Fruit fly (Drosophila melanogaster) whole organism, wandering third instar larva: ENCODE data around the gene CG13842.

Experiments
- Abd-B ChIP-seq: fragments of >200 bp; optimal IDR thresholded peaks from 2 replicates; lab custom pipeline; 2017; ENCODE audit warnings: missing biosample characterization, missing genetic modification characterization
- CG9705 ChIP-seq: fragments of 200-800 bp; sonication (Bioruptor generic); optimal IDR thresholded peaks from 2 replicates; lab custom pipeline; 2018; ENCODE audit warnings: missing biosample characterization, mild to moderate bottlenecking, missing genetic modification characterization
- CrebA ChIP-seq: fragments of 200-800 bp; sonication (Bioruptor generic); optimal IDR thresholded peaks from 2 replicates; lab custom pipeline; 2016; ENCODE audit warnings: missing biosample characterization, mild to moderate bottlenecking, missing genetic modification characterization, borderline replicate concordance
- Dif ChIP-seq: fragments of 200-275, 200-300 bp; sonication (Bioruptor generic); optimal IDR thresholded peaks from 2 replicates; lab custom pipeline; 2018; ENCODE audit warnings: missing biosample characterization, missing genetic modification characterization; ENCODE audit not compliant: partially characterized antibody
- HLH106 ChIP-seq: fragments of 200-800 bp; optimal IDR thresholded peaks from 3 replicates; lab custom pipeline; 2019; ENCODE audit warnings: missing biosample characterization, mild to moderate bottlenecking, missing genetic modification characterization, moderate library complexity
- Hnf4 ChIP-seq: fragments of 200-800 bp; sonication (Bioruptor generic); optimal IDR thresholded peaks from 2 replicates; lab custom pipeline; 2016; ENCODE audit warnings: missing biosample characterization, mild to moderate bottlenecking, missing genetic modification characterization
- Hr78 ChIP-seq: fragments of >200 bp; optimal IDR thresholded peaks from 2 replicates; lab custom pipeline; 2017; ENCODE audit warnings: missing biosample characterization, missing genetic modification characterization
- Hr83 ChIP-seq: fragments of 200-300 bp; sonication (Bioruptor generic); optimal IDR thresholded peaks from 2 replicates; lab custom pipeline; 2016; ENCODE audit warnings: missing biosample characterization, mild to moderate bottlenecking, missing genetic modification characterization, moderate library complexity; ENCODE audit not compliant: poor library complexity, severe bottlenecking
- Jra ChIP-seq: sonication (Bioruptor generic); optimal IDR thresholded peaks from 2 replicates; lab custom pipeline; 2016; ENCODE audit warnings: missing biosample characterization, missing genetic modification characterization
- Mio ChIP-seq: sonication (Bioruptor generic); optimal IDR thresholded peaks from 2 replicates; lab custom pipeline; 2016; ENCODE audit warnings: missing biosample characterization, missing genetic modification characterization
- N ChIP-seq: fragments of >200 bp; optimal IDR thresholded peaks from 2 replicates; lab custom pipeline; 2018; ENCODE audit warnings: missing biosample characterization, missing external identifiers, missing genetic modification characterization
- OdsH ChIP-seq: fragments of 200-800 bp; sonication (Bioruptor generic); optimal IDR thresholded peaks from 2 replicates; lab custom pipeline; 2016; ENCODE audit warnings: missing biosample characterization, mild to moderate bottlenecking, missing genetic modification characterization
- Rel ChIP-seq, 2 experiments: fragments of 200-800 bp; sonication (Bioruptor generic) in 1 of 2; optimal IDR thresholded peaks; 2 replicates in 1 of 2; 3 replicates in 1 of 2; lab custom pipeline; 2016 to 2019; ENCODE audit warnings: mild to moderate bottlenecking in 2 of 2, missing biosample characterization in 2 of 2, missing genetic modification characterization in 2 of 2, moderate library complexity in 1 of 2
- Sp1 ChIP-seq: fragments of 200-800 bp; sonication (Bioruptor generic); optimal IDR thresholded peaks from 3 replicates; lab custom pipeline; 2019; ENCODE audit warnings: missing biosample characterization, mild to moderate bottlenecking, missing genetic modification characterization, moderate library complexity
- Vsx2 ChIP-seq: fragments of 200-300, 225-300 bp; sonication (Bioruptor generic); optimal IDR thresholded peaks from 2 replicates; lab custom pipeline; 2018; ENCODE audit warnings: missing biosample characterization, missing genetic modification characterization; ENCODE audit not compliant: partially characterized antibody
- br ChIP-seq: fragments of 200-800 bp; sonication (Bioruptor generic); optimal IDR thresholded peaks from 2 replicates; lab custom pipeline; 2016; ENCODE audit warnings: missing biosample characterization, missing genetic modification characterization
- brk ChIP-seq: fragments of 200-800 bp; sonication (Bioruptor generic); optimal IDR thresholded peaks from 2 replicates; lab custom pipeline; 2016; ENCODE audit warnings: missing biosample characterization, mild to moderate bottlenecking, missing genetic modification characterization
- dl ChIP-seq, 2 experiments: fragments of 175-275, 200-275 bp in 1 of 2; fragments of 200-275 bp in 1 of 2; sonication (Bioruptor generic); optimal IDR thresholded peaks; lab custom pipeline; 2018; ENCODE audit warnings: mild to moderate bottlenecking in 2 of 2, missing biosample characterization in 2 of 2, missing genetic modification characterization in 2 of 2, moderate library complexity in 2 of 2; ENCODE audit not compliant: partially characterized antibody in 2 of 2, insufficient read depth in 1 of 2
- dmrt93B ChIP-seq: fragments of 200-800 bp; sonication (Bioruptor generic); optimal IDR thresholded peaks from 2 replicates; lab custom pipeline; 2018; ENCODE audit warnings: missing biosample characterization, mild to moderate bottlenecking, missing genetic modification characterization
- dsf ChIP-seq: sonication (Bioruptor generic); optimal IDR thresholded peaks from 2 replicates; lab custom pipeline; 2016; ENCODE audit warnings: missing biosample characterization, missing genetic modification characterization, borderline replicate concordance
- ey ChIP-seq: fragments of 200-800 bp; sonication (Bioruptor generic); optimal IDR thresholded peaks from 2 replicates; lab custom pipeline; 2016; ENCODE audit warnings: missing biosample characterization, missing genetic modification characterization
- foxo ChIP-seq, 2 experiments: fragments of 200-800 bp; sonication (Bioruptor generic); optimal IDR thresholded peaks; 2 replicates in 1 of 2; 3 replicates in 1 of 2; lab custom pipeline; 2016 to 2017; ENCODE audit warnings: missing biosample characterization in 2 of 2, missing genetic modification characterization in 2 of 2
- h ChIP-seq: fragments of 200-800 bp; sonication (Bioruptor generic); optimal IDR thresholded peaks from 3 replicates; lab custom pipeline; 2016; ENCODE audit warnings: missing biosample characterization, mild to moderate bottlenecking, missing genetic modification characterization
- jim ChIP-seq: fragments of 175-275, 200-325 bp; sonication (Bioruptor generic); optimal IDR thresholded peaks from 2 replicates; lab custom pipeline; 2016; ENCODE audit warnings: missing biosample characterization, mild to moderate bottlenecking, missing genetic modification characterization
- lola ChIP-seq: fragments of >200 bp; optimal IDR thresholded peaks from 2 replicates; lab custom pipeline; 2017; ENCODE audit warnings: missing biosample characterization, missing genetic modification characterization
- pan ChIP-seq: fragments of >200 bp; optimal IDR thresholded peaks from 2 replicates; lab custom pipeline; 2017
- psq ChIP-seq: fragments of 200-800 bp; sonication (Bioruptor generic); optimal IDR thresholded peaks from 3 replicates; lab custom pipeline; 2017; ENCODE audit warnings: missing biosample characterization, mild to moderate bottlenecking, missing genetic modification characterization, moderate library complexity
- rgr ChIP-seq: fragments of 200-800 bp; sonication (Bioruptor generic); optimal IDR thresholded peaks from 3 replicates; lab custom pipeline; 2016; ENCODE audit warnings: missing biosample characterization, mild to moderate bottlenecking, missing genetic modification characterization
- sage ChIP-seq: fragments of 200-800 bp; sonication (Bioruptor generic); optimal IDR thresholded peaks from 2 replicates; lab custom pipeline; 2016; ENCODE audit warnings: missing biosample characterization, mild to moderate bottlenecking, missing genetic modification characterization
- sv ChIP-seq: fragments of 200-800 bp; sonication (Bioruptor generic); optimal IDR thresholded peaks from 3 replicates; lab custom pipeline; 2016; ENCODE audit warnings: missing biosample characterization, missing genetic modification characterization
- tai ChIP-seq: sonication (Bioruptor generic); optimal IDR thresholded peaks from 2 replicates; lab custom pipeline; 2016; ENCODE audit warnings: missing biosample characterization, missing genetic modification characterization
- usp ChIP-seq: fragments of >200 bp; optimal IDR thresholded peaks from 2 replicates; lab custom pipeline; 2017; ENCODE audit warnings: missing biosample characterization, missing genetic modification characterization

Gene CG13842

DNA sequence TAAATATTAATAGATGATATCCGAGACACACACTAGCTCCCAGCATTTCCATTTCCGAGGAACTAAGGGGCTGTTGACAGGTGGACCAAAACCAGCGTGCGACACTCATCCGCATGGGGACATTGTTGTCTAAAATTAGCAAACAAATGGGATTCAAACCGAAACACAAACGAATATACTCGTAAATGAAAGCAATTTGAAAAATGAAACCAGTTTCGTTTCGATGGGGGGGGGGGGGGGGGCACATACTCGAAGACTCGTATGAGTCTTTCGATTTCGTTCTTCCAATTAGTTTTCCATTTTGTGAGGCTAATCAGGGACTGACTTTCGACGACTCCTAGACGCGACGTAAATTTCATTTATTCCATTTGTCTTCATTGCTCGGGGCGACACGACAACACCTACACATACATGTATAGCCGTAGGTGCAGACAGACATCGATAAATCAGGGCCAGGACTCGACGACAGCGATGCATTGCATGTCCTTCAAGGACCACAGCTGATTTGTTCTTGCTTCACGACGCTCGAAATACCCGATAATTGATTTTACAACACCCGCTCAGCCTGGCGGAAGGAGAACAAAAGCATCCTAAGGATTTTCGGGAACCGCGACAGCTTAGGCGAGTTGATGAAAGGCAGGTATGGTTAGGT lies 34.3 kb downstream of the CG13842 start:
- no peak for TF ChIP-seq pan (lab: Kevin White, UChicago)
- TF ChIP-seq CrebA (GFP tag; lab: Kevin White, UChicago): no peak
- no peak for TF ChIP-seq Dif
- TF ChIP-seq Abd-B: no peak
- no peak for TF ChIP-seq usp (GFP tag; lab: Kevin White, UChicago)
- TF ChIP-seq N: no peak
- TF ChIP-seq Mio (GFP tag; lab: Kevin White, UChicago): no peak
- TF ChIP-seq HLH106 (tag; lab: Kevin White, UChicago): no peak
- no peak for TF ChIP-seq h (GFP tag; lab: Kevin White, UChicago)
- no peak for TF ChIP-seq CG9705 (GFP tag; lab: Kevin White, UChicago)
- TF ChIP-seq Hnf4 (GFP tag; lab: Kevin White, UChicago): no peak
- TF ChIP-seq Sp1 (GFP tag; lab: Kevin White, UChicago): no peak
- no peak for TF ChIP-seq Jra (GFP tag; lab: Kevin White, UChicago)
- no peak for TF ChIP-seq Hr78 (GFP tag; lab: Kevin White, UChicago)
- no peak for TF ChIP-seq OdsH (GFP tag; lab: Kevin White, UChicago)
- no peak for TF ChIP-seq rgr
- no peak for TF ChIP-seq dsf (GFP tag; lab: Kevin White, UChicago)
- TF ChIP-seq br: no peak

DNA sequence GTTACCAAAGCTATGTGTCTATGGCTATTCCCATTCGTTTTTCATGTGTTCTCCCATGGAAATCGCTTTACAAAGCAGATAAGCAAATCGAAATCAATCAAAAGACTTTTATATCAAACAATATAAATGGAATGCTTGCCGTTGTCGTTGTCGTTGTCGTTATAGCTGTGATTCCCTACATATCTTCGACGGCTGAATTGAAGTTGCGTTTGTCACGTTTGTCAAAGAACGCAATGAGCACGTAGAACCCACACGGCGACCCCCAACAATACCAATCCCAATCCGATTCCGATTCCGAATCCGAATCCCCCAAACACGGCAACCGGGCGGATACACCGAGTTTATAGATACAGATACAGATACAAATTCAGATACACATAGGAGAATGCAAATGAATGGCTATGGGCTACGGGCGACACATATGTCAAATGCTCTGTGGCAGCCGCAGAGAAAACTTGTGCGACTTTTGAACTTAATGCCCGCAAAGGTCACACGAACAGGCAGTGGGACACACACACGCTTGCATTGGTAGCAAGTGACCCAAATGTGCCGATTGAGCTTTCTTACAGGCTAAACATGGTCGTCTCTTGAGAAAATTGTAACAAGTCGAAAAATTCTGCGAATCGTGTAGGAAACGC lies 37.2 kb downstream of the CG13842 start:
- TF ChIP-seq Rel (GFP tag; optimal IDR thresholded peaks at IDR 0.05; lab: Kevin White, UChicago): no peak
- peak; percentile 0 for TF ChIP-seq Rel (tag; optimal IDR thresholded peaks at IDR 0.05; lab: Kevin White, UChicago)
- TF ChIP-seq Vsx2: no peak

DNA sequence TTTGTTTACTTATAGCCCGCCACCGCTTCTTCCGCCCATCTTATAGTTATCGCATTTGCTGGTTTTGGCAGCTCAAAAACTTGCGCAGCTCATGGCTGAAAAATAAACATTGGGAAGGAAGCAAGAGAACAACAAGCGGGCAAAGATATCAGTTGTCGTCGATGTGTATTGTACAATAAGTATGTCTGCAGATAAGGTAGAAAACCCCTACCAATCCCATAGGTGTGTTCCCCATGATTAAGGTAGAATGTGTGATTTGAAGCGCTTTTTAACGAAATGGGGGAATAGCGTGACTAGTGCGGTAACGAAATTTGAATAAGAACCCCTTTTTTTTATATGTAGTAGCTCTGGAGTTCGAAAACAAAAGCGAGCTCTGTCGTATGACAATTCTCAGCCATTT lies 38.0 kb downstream of the CG13842 start:
- TF ChIP-seq dmrt93B (GFP tag; lab: Kevin White, UChicago): no peak
- TF ChIP-seq Rel (GFP tag; optimal IDR thresholded peaks at IDR 0.05; lab: Kevin White, UChicago): no peak
- TF ChIP-seq Rel (tag; optimal IDR thresholded peaks at IDR 0.05; lab: Kevin White, UChicago): peak; percentile 70
- TF ChIP-seq, all 38 proteins: peak for 1

DNA sequence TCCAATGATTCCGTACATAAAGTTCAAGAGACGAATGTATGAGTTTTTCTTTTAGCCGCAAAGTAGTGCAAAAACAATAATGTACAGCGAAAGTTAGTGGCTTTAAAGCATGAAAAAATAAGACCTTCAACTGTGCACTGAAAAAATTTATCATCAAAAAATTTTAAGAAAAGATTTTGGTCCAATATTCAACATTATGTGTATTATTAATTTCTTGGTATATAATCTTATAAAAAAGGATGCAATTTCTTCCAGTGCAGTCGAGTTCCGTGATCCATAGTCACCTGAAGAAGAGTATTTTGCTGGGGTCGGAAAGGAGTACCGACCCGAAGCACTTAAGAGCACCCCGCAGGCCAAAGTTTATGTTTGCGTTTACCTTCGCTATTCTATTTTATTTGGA lies 38.5 kb downstream of the CG13842 start:
- TF ChIP-seq foxo (GFP tag; optimal IDR thresholded peaks at IDR 0.05; lab: Kevin White, UChicago): peak in 1 of 2 experiments; percentile 17
- TF ChIP-seq Hnf4 (GFP tag; lab: Kevin White, UChicago): peak; percentile 2
- TF ChIP-seq Rel (GFP tag; optimal IDR thresholded peaks at IDR 0.05; lab: Kevin White, UChicago): no peak
- no peak for TF ChIP-seq Rel (tag; optimal IDR thresholded peaks at IDR 0.05; lab: Kevin White, UChicago)
- TF ChIP-seq rgr: peak; percentile 26
- TF ChIP-seq psq: peak; percentile 9
- peak; percentile 21 for TF ChIP-seq h (GFP tag; lab: Kevin White, UChicago)
- TF ChIP-seq lola (GFP tag; lab: Kevin White, UChicago): no peak

DNA sequence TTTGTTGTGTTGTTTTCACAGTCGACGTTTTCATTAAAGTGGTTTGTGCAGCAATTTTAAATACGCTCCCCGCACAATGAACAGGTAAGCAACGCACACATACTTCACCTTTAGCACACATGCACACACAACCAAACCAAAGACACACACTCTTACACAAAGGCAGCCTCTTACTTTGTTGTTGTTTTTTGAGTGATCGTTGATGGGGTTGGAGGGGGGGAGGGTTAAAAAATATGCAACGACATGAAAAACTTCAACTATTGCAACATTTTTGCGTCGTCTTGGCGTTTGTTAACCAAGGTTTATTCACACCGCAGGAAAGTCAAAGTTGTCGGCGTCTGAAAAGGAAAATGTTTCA lies 39.1 kb downstream of the CG13842 start:
- TF ChIP-seq dmrt93B (GFP tag; lab: Kevin White, UChicago) (no peak), br (no peak), psq (no peak), dsf (GFP tag; lab: Kevin White, UChicago) (no peak), OdsH (GFP tag; lab: Kevin White, UChicago) (no peak), sv (GFP tag; lab: Kevin White, UChicago) (no peak), brk (no peak), Abd-B (no peak)

DNA sequence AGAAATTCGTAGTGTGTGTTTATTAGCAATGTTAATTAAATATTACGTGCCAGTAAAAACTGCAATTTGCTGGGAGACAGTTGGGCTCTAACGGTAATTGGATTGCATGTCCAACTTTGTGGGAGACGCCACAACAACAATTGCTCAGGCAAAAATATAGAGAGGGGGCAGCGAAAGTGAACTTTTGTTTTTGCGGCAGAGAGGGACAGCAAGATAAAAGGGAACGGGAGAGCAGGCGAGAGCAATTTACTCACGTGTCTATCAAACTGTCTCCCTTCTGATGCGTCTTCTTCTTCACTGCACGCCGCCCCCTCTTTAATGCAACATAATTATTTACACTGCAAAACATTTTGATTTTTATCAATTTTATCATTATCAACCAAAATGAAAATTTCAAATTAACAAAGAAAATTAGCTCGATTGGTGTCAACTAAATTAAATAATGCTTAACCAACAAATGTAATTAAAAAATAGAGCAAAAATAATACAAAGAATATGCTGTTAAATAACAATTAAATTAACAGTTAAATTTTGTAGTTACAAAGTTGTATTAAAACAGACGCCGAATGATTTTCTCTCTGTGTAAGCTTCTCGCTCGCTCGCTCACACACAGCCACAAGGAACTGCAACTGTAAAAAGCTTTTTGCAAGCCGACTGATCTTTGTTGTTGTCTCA lies 39.7 kb downstream of the CG13842 start:
- TF ChIP-seq brk: peak; percentile 51
- TF ChIP-seq Abd-B: no peak
- peak; percentile 93 for TF ChIP-seq h (GFP tag; lab: Kevin White, UChicago)
- TF ChIP-seq dl (GFP tag; optimal IDR thresholded peaks at IDR 0.05; lab: Kevin White, UChicago; ENCODE audit: insufficient read depth in 1 of 2, partially characterized antibody in 2 of 2): peak; percentile 10 to 43
- peak; percentile 93 for TF ChIP-seq HLH106 (tag; lab: Kevin White, UChicago)
- no peak for TF ChIP-seq Hr83 (GFP tag; lab: Kevin White, UChicago)
- TF ChIP-seq dsf (GFP tag; lab: Kevin White, UChicago): peak; percentile 45
- peak; percentile 88 for TF ChIP-seq ey
- no peak for TF ChIP-seq Rel (GFP tag; optimal IDR thresholded peaks at IDR 0.05; lab: Kevin White, UChicago)
- TF ChIP-seq Rel (tag; optimal IDR thresholded peaks at IDR 0.05; lab: Kevin White, UChicago): peak; percentile 35
- peak in 1 of 2 experiments; percentile 91 for TF ChIP-seq foxo (GFP tag; optimal IDR thresholded peaks at IDR 0.05; lab: Kevin White, UChicago)
- peak; percentile 76 for TF ChIP-seq tai (GFP tag; lab: Kevin White, UChicago)
- TF ChIP-seq Dif: peak; percentile 44
- no peak for TF ChIP-seq CrebA (GFP tag; lab: Kevin White, UChicago)
- no peak for TF ChIP-seq Mio (GFP tag; lab: Kevin White, UChicago)
- TF ChIP-seq lola (GFP tag; lab: Kevin White, UChicago): no peak
- peak; percentile 84 for TF ChIP-seq br
- no peak for TF ChIP-seq pan (lab: Kevin White, UChicago)
- TF ChIP-seq sage (GFP tag; lab: Kevin White, UChicago): peak; percentile 66
- peak; percentile 65 for TF ChIP-seq Hnf4 (GFP tag; lab: Kevin White, UChicago)
- no peak for TF ChIP-seq jim (GFP tag; lab: Kevin White, UChicago)
- peak; percentile 78 for TF ChIP-seq CG9705 (GFP tag; lab: Kevin White, UChicago)
- TF ChIP-seq usp (GFP tag; lab: Kevin White, UChicago): no peak
- TF ChIP-seq Vsx2: no peak
